Fruit fly (Drosophila melanogaster): ENCODE results near the gene CG8997.

CG8997 gene

dm6 chr2L:13835002-13835910, 9.9 kb downstream of the CG8997 start, which contains the start of the genes mRpS23 and CenG1A (continued):
- peak; percentile 97 for TF ChIP-seq CG10431 (GFP tag; optimal IDR thresholded peaks at IDR 0.05)
- peak; percentile 99 for TF ChIP-seq CG12104 (GFP tag; optimal IDR thresholded peaks at IDR 0.05)
- TF ChIP-seq CG31224 (GFP tag; IDR thresholded peaks at IDR 0.05), result peak; percentile 99
- peak; percentile 92 for TF ChIP-seq BEAF-32 (GFP tag; optimal IDR thresholded peaks at IDR 0.05)
- TF ChIP-seq gt (GFP tag; IDR thresholded peaks at IDR 0.05), result peak; percentile 99
- TF ChIP-seq p53 (GFP tag; optimal IDR thresholded peaks at IDR 0.05), result peak; percentile 99
- TF ChIP-seq Lhr (GFP tag; optimal IDR thresholded peaks at IDR 0.05), result peak; percentile 99
- TF ChIP-seq CG17612 (GFP tag; IDR thresholded peaks at IDR 0.05), result peak; percentile 99
- peak; percentile 95 for TF ChIP-seq Adf1 (GFP tag; IDR thresholded peaks at IDR 0.05)
- peak; percentile 99 for TF ChIP-seq disco-r (GFP tag; optimal IDR thresholded peaks at IDR 0.05)
- TF ChIP-seq CG2712 (tag; optimal IDR thresholded peaks at IDR 0.05), result peak; percentile 100
- TF ChIP-seq dimm (GFP tag; IDR thresholded peaks at IDR 0.05), result peak; percentile 99
- peak; percentile 100 for TF ChIP-seq Ssrp (tag; optimal IDR thresholded peaks at IDR 0.05)
- TF ChIP-seq jigr1 (GFP tag; IDR thresholded peaks at IDR 0.05), result peak; percentile 99
- peak; percentile 99 to 100 for TF ChIP-seq Pdp1 (GFP tag; optimal IDR thresholded peaks at IDR 0.05)
- TF ChIP-seq bowl (GFP tag; IDR thresholded peaks at IDR 0.05), result peak; percentile 100
- TF ChIP-seq CG32532 (GFP tag; IDR thresholded peaks at IDR 0.05), result peak; percentile 100
- TF ChIP-seq Mad (GFP tag; optimal IDR thresholded peaks at IDR 0.05), result peak; percentile 100
- peak; percentile 99 for TF ChIP-seq sqz (GFP tag; optimal IDR thresholded peaks at IDR 0.05)
- peak; percentile 92 for TF ChIP-seq CG30020 (tag; optimal IDR thresholded peaks at IDR 0.05)
- TF ChIP-seq CG12155 (GFP tag; optimal IDR thresholded peaks at IDR 0.05), result peak; percentile 99
- no peak for TF ChIP-seq tio (GFP tag; optimal IDR thresholded peaks at IDR 0.05)
- peak; percentile 100 for TF ChIP-seq mam (GFP tag; optimal IDR thresholded peaks at IDR 0.05)
- peak; percentile 100 for TF ChIP-seq odd (GFP tag; optimal IDR thresholded peaks at IDR 0.05)
- peak; percentile 87 for TF ChIP-seq Sry-δ (GFP tag; optimal IDR thresholded peaks at IDR 0.05)
- peak; percentile 100 for TF ChIP-seq fd3F (GFP tag; optimal IDR thresholded peaks at IDR 0.05)
- peak; percentile 99 for TF ChIP-seq shn (GFP tag; optimal IDR thresholded peaks at IDR 0.05)
- TF ChIP-seq HmgD (GFP tag; optimal IDR thresholded peaks at IDR 0.05), result peak; percentile 99
- TF ChIP-seq ap (GFP tag; IDR thresholded peaks at IDR 0.05), result peak; percentile 100
- peak; percentile 99 for TF ChIP-seq Gsc (GFP tag; IDR thresholded peaks at IDR 0.05)
- peak; percentile 99 for TF ChIP-seq CG4707 (GFP tag; optimal IDR thresholded peaks at IDR 0.05)
- peak; percentile 100 for TF ChIP-seq Med (GFP tag)
- TF ChIP-seq dmrt99B (tag; optimal IDR thresholded peaks at IDR 0.05), result peak; percentile 100
- peak; percentile 100 for TF ChIP-seq CG2889 (GFP tag; IDR thresholded peaks at IDR 0.05)
- peak in 1 of 3 experiments; percentile 99 for TF ChIP-seq lola (GFP tag; optimal IDR thresholded peaks at IDR 0.05)
- peak; percentile 100 for TF ChIP-seq NFAT (GFP tag; IDR thresholded peaks at IDR 0.05)
- TF ChIP-seq ro (GFP tag; IDR thresholded peaks at IDR 0.05), result peak; percentile 99
- TF ChIP-seq CG6654 (GFP tag; optimal IDR thresholded peaks at IDR 0.05), result peak; percentile 95
- peak; percentile 100 for TF ChIP-seq CG5953 (GFP tag; IDR thresholded peaks at IDR 0.05)
- TF ChIP-seq Bgb (GFP tag; IDR thresholded peaks at IDR 0.05; ENCODE audit: partially characterized antibody), result peak; percentile 70
- TF ChIP-seq nerfin-1 (tag; optimal IDR thresholded peaks at IDR 0.05), result peak; percentile 100
- TF ChIP-seq kni (GFP tag; optimal IDR thresholded peaks at IDR 0.05), result peak; percentile 94
- TF ChIP-seq salm (tag; optimal IDR thresholded peaks at IDR 0.05), result peak; percentile 100
- TF ChIP-seq slbo (GFP tag; IDR thresholded peaks at IDR 0.05), result peak; percentile 100
- TF ChIP-seq row (GFP tag; IDR thresholded peaks at IDR 0.05), result peak; percentile 100
- peak; percentile 100 for TF ChIP-seq CG10654 (GFP tag; optimal IDR thresholded peaks at IDR 0.05)
- TF ChIP-seq dmrt11E (tag; optimal IDR thresholded peaks at IDR 0.05), result peak; percentile 99
- peak; percentile 93 for TF ChIP-seq crol (GFP tag; IDR thresholded peaks at IDR 0.05)
- TF ChIP-seq phol (tag; optimal IDR thresholded peaks at IDR 0.05), result peak; percentile 99
